Worm (Caenorhabditis elegans) whole organism, young adult: Measurements from ENCODE around the gene ttr-40.

Source experiments
- B0019.2 ChIP-seq: fragments of 200-800 bp; sonication (Bioruptor generic); conservative IDR thresholded peaks from 2 replicates; pipeline ENCODE4 v1.3.6; 2022; ENCODE audit warnings: missing genetic modification reagents, missing genetic modification characterization, missing compliant biosample characterization
- B0261.1 ChIP-seq: sonication (generic microtip); optimal IDR thresholded peaks from 2 replicates; lab custom pipeline; 2016; ENCODE audit warnings: mild to moderate bottlenecking, missing genetic modification characterization, moderate library complexity, missing compliant biosample characterization
- C06A6.2 ChIP-seq: fragments of 200-800 bp; sonication (Bioruptor generic); conservative IDR thresholded peaks from 2 replicates; pipeline ENCODE4 v1.3.6; 2022; ENCODE audit warnings: missing genetic modification characterization, missing compliant biosample characterization
- F33H1.4 ChIP-seq: fragments of 200-800 bp; sonication (Bioruptor generic); IDR thresholded peaks from 2 replicates; pipeline ENCODE4 v1.3.6; 2022; ENCODE audit warnings: missing genetic modification reagents, missing genetic modification characterization, missing compliant biosample characterization
- F37B4.10 ChIP-seq: fragments of 200-800 bp; sonication (Bioruptor generic); IDR thresholded peaks from 2 replicates; pipeline ENCODE4 v1.3.6; 2022; ENCODE audit warnings: missing genetic modification characterization, missing compliant biosample characterization
- F49E8.2 ChIP-seq: sonication (generic microtip); optimal IDR thresholded peaks from 3 replicates; lab custom pipeline; 2017; ENCODE audit warnings: missing genetic modification characterization, mild to moderate bottlenecking, missing compliant biosample characterization, antibody characterized with exemption, moderate library complexity; ENCODE audit not compliant: insufficient read depth
- K11D2.4 ChIP-seq: fragments of 200-800 bp; sonication (Bioruptor generic); IDR thresholded peaks from 2 replicates; pipeline ENCODE4 v1.3.6; 2022; ENCODE audit warnings: missing genetic modification reagents, missing genetic modification characterization, missing compliant biosample characterization
- Y53G8AR.9 ChIP-seq: fragments of 200-800 bp; sonication (Bioruptor generic); conservative IDR thresholded peaks from 2 replicates; pipeline ENCODE4 v1.3.6; 2022; ENCODE audit warnings: missing genetic modification reagents, missing genetic modification characterization, missing compliant biosample characterization
- Y56A3A.18 ChIP-seq: fragments of 200-800 bp; sonication (Bioruptor generic); IDR thresholded peaks from 2 replicates; pipeline ENCODE4 v1.3.6; 2022; ENCODE audit warnings: missing genetic modification reagents, missing genetic modification characterization, missing compliant biosample characterization
- Y79H2A.3 ChIP-seq: fragments of 200-800 bp; sonication (Bioruptor generic); conservative IDR thresholded peaks from 2 replicates; pipeline ENCODE4 v1.3.6; 2022; ENCODE audit warnings: missing genetic modification reagents, missing genetic modification characterization, missing compliant biosample characterization
- Y95B8A.8 ChIP-seq: fragments of 200-800 bp; sonication (Bioruptor generic); IDR thresholded peaks from 2 replicates; pipeline ENCODE4 v1.3.6; 2022; ENCODE audit warnings: missing genetic modification reagents, missing genetic modification characterization, missing compliant biosample characterization
- akir-1 ChIP-seq: fragments of 200-800 bp; sonication (Bioruptor generic); optimal IDR thresholded peaks from 2 replicates; lab custom pipeline; 2018; ENCODE audit warnings: mild to moderate bottlenecking, missing genetic modification characterization, moderate library complexity, missing compliant biosample characterization
- aptf-2 ChIP-seq: fragments of 200-800 bp; sonication (Bioruptor generic); conservative IDR thresholded peaks from 2 replicates; pipeline ENCODE4 v1.3.6; 2022; ENCODE audit warnings: missing genetic modification reagents, missing genetic modification characterization, missing compliant biosample characterization
- aptf-3 ChIP-seq: fragments of 200-800 bp; sonication (Bioruptor generic); IDR thresholded peaks from 2 replicates; pipeline ENCODE4 v1.3.6; 2022; ENCODE audit warnings: missing genetic modification characterization, missing compliant biosample characterization
- atf-7 ChIP-seq: sonication (generic microtip); optimal IDR thresholded peaks from 2 replicates; lab custom pipeline; 2017; ENCODE audit warnings: mild to moderate bottlenecking, missing genetic modification characterization, missing compliant biosample characterization
- attf-3 ChIP-seq: fragments of 200-800 bp; sonication (Bioruptor generic); conservative IDR thresholded peaks from 2 replicates; pipeline ENCODE4 v1.3.6; 2022; ENCODE audit warnings: missing genetic modification reagents, missing genetic modification characterization, missing compliant biosample characterization
- ceh-100 ChIP-seq: fragments of 200-800 bp; sonication (Bioruptor generic); IDR thresholded peaks from 2 replicates; pipeline ENCODE4 v1.3.6; 2022; ENCODE audit warnings: missing genetic modification reagents, missing genetic modification characterization, missing compliant biosample characterization
- ceh-40 ChIP-seq: fragments of 200-800 bp; sonication (Bioruptor generic); IDR thresholded peaks from 2 replicates; pipeline ENCODE4 v1.3.6; 2022; ENCODE audit warnings: missing genetic modification characterization, missing compliant biosample characterization
- ceh-58 ChIP-seq: fragments of 200-800 bp; sonication (Bioruptor generic); IDR thresholded peaks from 2 replicates; pipeline ENCODE4 v1.3.6; 2022; ENCODE audit warnings: missing genetic modification characterization, missing compliant biosample characterization
- dox-1 ChIP-seq: fragments of 200-800 bp; sonication (Bioruptor generic); IDR thresholded peaks from 2 replicates; pipeline ENCODE4 v1.3.6; 2022; ENCODE audit warnings: missing genetic modification reagents, missing genetic modification characterization, missing compliant biosample characterization
- egl-18 ChIP-seq: fragments of 200-800 bp; sonication (Bioruptor generic); IDR thresholded peaks from 2 replicates; pipeline ENCODE4 v1.3.6; 2022; ENCODE audit warnings: missing genetic modification reagents, missing genetic modification characterization, missing compliant biosample characterization
- egl-44 ChIP-seq: fragments of 200-800 bp; sonication (Bioruptor generic); IDR thresholded peaks from 2 replicates; pipeline ENCODE4 v1.3.6; 2022; ENCODE audit warnings: missing genetic modification reagents, missing genetic modification characterization, missing compliant biosample characterization
- egrh-3 ChIP-seq: fragments of 200-800 bp; sonication (Bioruptor generic); IDR thresholded peaks from 2 replicates; pipeline ENCODE4 v1.3.6; 2022; ENCODE audit warnings: missing genetic modification reagents, missing genetic modification characterization, missing compliant biosample characterization
- ekl-4 ChIP-seq: fragments of 200-800 bp; sonication (Bioruptor generic); IDR thresholded peaks from 2 replicates; pipeline ENCODE4 v1.3.6; 2022; ENCODE audit warnings: missing genetic modification reagents, missing genetic modification characterization, missing compliant biosample characterization
- hmg-20 ChIP-seq: fragments of 200-800 bp; sonication (Bioruptor generic); IDR thresholded peaks from 2 replicates; pipeline ENCODE4 v1.3.6; 2022; ENCODE audit warnings: missing genetic modification reagents, missing genetic modification characterization, missing compliant biosample characterization
- hrde-1 ChIP-seq: sonication (generic microtip); optimal IDR thresholded peaks from 2 replicates; lab custom pipeline; 2016; ENCODE audit warnings: missing genetic modification characterization, mild to moderate bottlenecking, missing compliant biosample characterization, moderate library complexity, missing genotype, missing genetic modification reagents, borderline replicate concordance
- hsf-1 ChIP-seq: fragments of 200-800 bp; sonication (Bioruptor generic); IDR thresholded peaks from 2 replicates; pipeline ENCODE4 v1.3.6; 2022; ENCODE audit warnings: missing genetic modification reagents, missing genetic modification characterization, missing compliant biosample characterization
- lin-26 ChIP-seq: fragments of 200-800 bp; sonication (Bioruptor generic); IDR thresholded peaks from 2 replicates; pipeline ENCODE4 v1.3.6; 2022; ENCODE audit warnings: missing genetic modification reagents, missing genetic modification characterization, missing compliant biosample characterization
- lsl-1 ChIP-seq: fragments of 200-800 bp; sonication (Bioruptor generic); optimal IDR thresholded peaks from 2 replicates; lab custom pipeline; 2018; ENCODE audit warnings: mild to moderate bottlenecking, missing genetic modification characterization, moderate library complexity, missing compliant biosample characterization
- madf-6 ChIP-seq: fragments of 200-800 bp; sonication (Bioruptor generic); IDR thresholded peaks from 2 replicates; pipeline ENCODE4 v1.3.6; 2022; ENCODE audit warnings: missing genetic modification reagents, missing genetic modification characterization, missing compliant biosample characterization
- madf-8 ChIP-seq: fragments of 200-800 bp; sonication (Bioruptor generic); conservative IDR thresholded peaks from 2 replicates; pipeline ENCODE4 v1.3.6; 2022; ENCODE audit warnings: missing genetic modification reagents, missing genetic modification characterization, missing compliant biosample characterization
- mel-28 ChIP-seq: sonication (generic microtip); optimal IDR thresholded peaks from 2 replicates; lab custom pipeline; 2016; ENCODE audit warnings: borderline replicate concordance, mild to moderate bottlenecking, missing genetic modification characterization, missing compliant biosample characterization
- mes-4 ChIP-seq: sonication (generic microtip); optimal IDR thresholded peaks from 2 replicates; lab custom pipeline; 2016; ENCODE audit warnings: missing genotype, missing genetic modification characterization, missing compliant biosample characterization
- nfya-2 ChIP-seq: fragments of 200-800 bp; sonication (Bioruptor generic); IDR thresholded peaks from 2 replicates; pipeline ENCODE4 v1.3.6; 2022; ENCODE audit warnings: missing genetic modification reagents, missing genetic modification characterization, missing compliant biosample characterization
- nfyb-1 ChIP-seq: fragments of 200-800 bp; sonication (Bioruptor generic); IDR thresholded peaks from 2 replicates; pipeline ENCODE4 v1.3.6; 2022; ENCODE audit warnings: missing genetic modification reagents, missing genetic modification characterization, missing compliant biosample characterization
- nhr-120 ChIP-seq: fragments of 200-800 bp; sonication (Bioruptor generic); IDR thresholded peaks from 2 replicates; pipeline ENCODE4 v1.3.6; 2022; ENCODE audit warnings: missing genetic modification characterization, missing compliant biosample characterization
- nhr-27 ChIP-seq: fragments of 200-800 bp; sonication (Bioruptor generic); optimal IDR thresholded peaks from 2 replicates; lab custom pipeline; 2018; ENCODE audit warnings: mild to moderate bottlenecking, missing genetic modification characterization, moderate library complexity, missing compliant biosample characterization
- repo-1 ChIP-seq: sonication (generic microtip); optimal IDR thresholded peaks from 2 replicates; lab custom pipeline; 2017; ENCODE audit warnings: mild to moderate bottlenecking, missing genetic modification characterization, missing compliant biosample characterization
- sea-2 ChIP-seq: fragments of 200-800 bp; sonication (Bioruptor generic); IDR thresholded peaks from 2 replicates; pipeline ENCODE4 v1.3.6; 2022; ENCODE audit warnings: missing genetic modification characterization, missing compliant biosample characterization
- tlf-1 ChIP-seq: fragments of 200-800 bp; sonication (Bioruptor generic); optimal IDR thresholded peaks from 2 replicates; lab custom pipeline; 2018; ENCODE audit warnings: mild to moderate bottlenecking, missing genetic modification characterization, missing compliant biosample characterization
- zfh-2 ChIP-seq: fragments of 200-800 bp; sonication (Bioruptor generic); conservative IDR thresholded peaks from 2 replicates; pipeline ENCODE4 v1.3.6; 2022; ENCODE audit warnings: missing genetic modification reagents, missing genetic modification characterization, missing compliant biosample characterization
- ztf-18 ChIP-seq: sonication (generic microtip); optimal IDR thresholded peaks from 2 replicates; lab custom pipeline; 2016; ENCODE audit warnings: missing genotype, mild to moderate bottlenecking, missing genetic modification characterization, missing compliant biosample characterization
- ztf-25 ChIP-seq: fragments of 200-800 bp; sonication (Bioruptor generic); IDR thresholded peaks from 2 replicates; pipeline ENCODE4 v1.3.6; 2022; ENCODE audit warnings: missing genetic modification reagents, missing genetic modification characterization, missing compliant biosample characterization
- ztf-26 ChIP-seq: sonication (generic microtip); optimal IDR thresholded peaks from 2 replicates; lab custom pipeline; 2017; ENCODE audit warnings: missing genetic modification characterization, missing compliant biosample characterization

ttr-40 gene

DNA sequence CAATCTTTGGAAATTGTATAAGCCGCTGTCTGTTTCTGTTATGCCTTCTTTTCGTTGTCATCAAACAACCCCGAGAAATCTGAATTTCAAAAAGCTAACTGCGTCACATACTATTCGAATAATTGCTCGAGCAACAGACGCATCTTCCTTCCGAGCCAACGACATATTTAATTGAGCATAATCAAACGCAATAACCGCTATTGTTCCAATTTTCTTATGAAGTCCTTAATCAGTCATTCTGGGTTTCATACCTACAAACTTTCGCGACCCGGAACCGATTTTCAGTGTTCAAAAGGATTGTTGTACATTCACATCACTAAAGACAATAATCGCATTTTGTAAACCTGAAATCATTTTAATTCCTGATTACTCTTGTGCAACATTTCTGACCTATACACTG lies 13.5 kb downstream of the ttr-40 start (continued):
- peak; percentile 99 for TF ChIP-seq Y79H2A.3 (GFP tag; lab: Robert Waterston, UW)
- peak; percentile 91 for TF ChIP-seq K11D2.4 (GFP tag; lab: Robert Waterston, UW)
- TF ChIP-seq egl-18 (GFP tag; lab: Robert Waterston, UW): peak; percentile 74; the same call in 1 of the 2 replicates
- TF ChIP-seq hmg-20 (GFP tag; lab: Robert Waterston, UW): peak; percentile 55; the same call in 1 of the 2 replicates
- TF ChIP-seq Y53G8AR.9 (GFP tag; lab: Robert Waterston, UW): peak; percentile 98
- TF ChIP-seq F33H1.4 (GFP tag; lab: Robert Waterston, UW): peak; percentile 16; the same call in 1 of the 2 replicates
- peak; percentile 62; the same call in 1 of the 2 replicates for TF ChIP-seq attf-3 (GFP tag; lab: Robert Waterston, UW)
- TF ChIP-seq madf-6 (GFP tag; lab: Robert Waterston, UW): peak; percentile 61
- TF ChIP-seq Y95B8A.8 (GFP tag; lab: Robert Waterston, UW): peak; percentile 96
- TF ChIP-seq ztf-25 (GFP tag; lab: Robert Waterston, UW): 0 out of 2 replicates have a peak, but pooled peaks have one; percentile 57

DNA sequence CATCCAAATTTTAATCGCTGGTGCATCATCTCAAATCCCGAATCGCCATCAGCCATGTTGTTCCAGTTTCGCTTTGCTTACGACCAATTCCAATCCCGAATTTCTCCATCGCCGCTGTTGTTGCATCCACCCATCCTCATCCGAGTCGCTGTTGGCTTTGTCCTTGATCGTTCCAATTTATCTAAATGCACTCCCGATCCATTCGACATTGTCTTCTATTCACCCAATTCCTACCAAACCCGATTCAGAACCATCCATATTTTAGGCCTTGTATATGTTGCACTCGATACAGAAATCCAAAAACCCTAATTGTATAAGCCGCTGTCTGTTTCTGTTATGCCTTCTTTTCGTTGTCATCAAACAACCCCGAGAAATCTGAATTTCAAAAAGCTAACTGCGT lies 15.0 kb downstream of the ttr-40 start:
- TF ChIP-seq repo-1 (tag; lab: Kevin White, UChicago) (peak; percentile 75), sea-2 (GFP tag; lab: Robert Waterston, UW) (peak; percentile 65; the same call in 1 of the 2 replicates), tlf-1 (GFP tag; lab: Kevin White, UChicago) (peak; percentile 47), Y53G8AR.9 (GFP tag; lab: Robert Waterston, UW) (peak; percentile 96), F49E8.2 (tag; lab: Kevin White, UChicago) (peak; percentile 37), B0261.1 (tag; lab: Kevin White, UChicago) (no peak), madf-6 (GFP tag; lab: Robert Waterston, UW) (peak; percentile 61), aptf-3 (GFP tag; lab: Robert Waterston, UW) (0 out of 2 replicates have a peak, but pooled peaks have one; percentile 11), akir-1 (no peak), ceh-100 (GFP tag; lab: Robert Waterston, UW) (peak; percentile 72), C06A6.2 (GFP tag; lab: Robert Waterston, UW) (peak; percentile 80), aptf-2 (0 out of 2 replicates have a peak, but pooled peaks have one; percentile 27), ztf-25 (GFP tag; lab: Robert Waterston, UW) (peak; percentile 70; the same call in 1 of the 2 replicates), dox-1 (GFP tag; lab: Robert Waterston, UW) (peak; percentile 58; the same call in 1 of the 2 replicates), hmg-20 (GFP tag; lab: Robert Waterston, UW) (0 out of 2 replicates have a peak, but pooled peaks have one; percentile 54), ekl-4 (GFP tag; lab: Robert Waterston, UW) (peak; percentile 75), B0019.2 (peak; percentile 32; the same call in 1 of the 2 replicates), ceh-58 (GFP tag; lab: Robert Waterston, UW) (0 out of 2 replicates have a peak, but pooled peaks have one; percentile 86), hrde-1 (tag; lab: Kevin White, UChicago) (no peak), madf-8 (GFP tag; lab: Robert Waterston, UW) (no peak), ztf-26 (tag; lab: Kevin White, UChicago) (no peak), nfya-2 (GFP tag; lab: Robert Waterston, UW) (peak; percentile 81), zfh-2 (GFP tag; lab: Robert Waterston, UW) (0 out of 2 replicates have a peak, but pooled peaks have one; percentile 4), K11D2.4 (GFP tag; lab: Robert Waterston, UW) (peak; percentile 87), egl-44 (GFP tag; lab: Robert Waterston, UW) (peak; percentile 72; the same call in 1 of the 2 replicates), Y95B8A.8 (GFP tag; lab: Robert Waterston, UW) (peak; percentile 88), mes-4 (tag; lab: Kevin White, UChicago) (no peak), lsl-1 (GFP tag; lab: Kevin White, UChicago) (no peak), lin-26 (GFP tag; lab: Robert Waterston, UW) (peak; percentile 45), Y56A3A.18 (GFP tag; lab: Robert Waterston, UW) (peak; percentile 94), egrh-3 (no peak), nfyb-1 (GFP tag; lab: Robert Waterston, UW) (peak; percentile 86), atf-7 (tag; lab: Kevin White, UChicago) (peak; percentile 16), mel-28 (tag; lab: Kevin White, UChicago) (peak; percentile 21), hsf-1 (GFP tag; lab: Robert Waterston, UW) (peak; percentile 59; the same call in 1 of the 2 replicates), F37B4.10 (GFP tag; lab: Robert Waterston, UW) (peak; percentile 94), attf-3 (GFP tag; lab: Robert Waterston, UW) (0 out of 2 replicates have a peak, but pooled peaks have one; percentile 13), nhr-27 (tag; lab: Kevin White, UChicago) (no peak), ceh-40 (GFP tag; lab: Robert Waterston, UW) (peak; percentile 75), nhr-120 (GFP tag; lab: Robert Waterston, UW) (0 out of 2 replicates have a peak, but pooled peaks have one; percentile 43), ztf-18 (tag; lab: Kevin White, UChicago) (no peak)
